Worm (Caenorhabditis elegans) whole organism, L4 larva: ENCODE measurements around the gene clec-185.

ENCODE experiments used
- F26F4.8 ChIP-seq: fragments of 200-800 bp; sonication (Bioruptor generic); conservative IDR thresholded peaks from 2 replicates; pipeline ENCODE4 v1.3.6; 2022; ENCODE audit warnings: missing genetic modification characterization, missing compliant biosample characterization
- F44E2.7 ChIP-seq: fragments of 200-800 bp; sonication (Bioruptor generic); IDR thresholded peaks from 2 replicates; pipeline ENCODE4 v2.1.2; 2022; ENCODE audit warnings: missing genetic modification characterization, missing compliant biosample characterization
- R02D3.7 ChIP-seq: fragments of 150-350 bp; sonication (generic microtip); optimal IDR thresholded peaks from 3 replicates; lab custom pipeline; 2014; ENCODE audit warnings: missing biosample characterization, missing genetic modification characterization
- T26A8.4 ChIP-seq: fragments of 200-800 bp; sonication (Bioruptor generic); IDR thresholded peaks from 2 replicates; pipeline ENCODE4 v1.3.6; 2022; ENCODE audit warnings: missing genetic modification characterization, missing compliant biosample characterization
- Y75B8A.6 ChIP-seq: fragments of 200-800 bp; sonication (Bioruptor generic); IDR thresholded peaks from 2 replicates; pipeline ENCODE4 v1.3.6; 2022; ENCODE audit warnings: missing genetic modification reagents, missing genetic modification characterization, missing compliant biosample characterization
- aha-1 ChIP-seq: fragments of 150-350 bp; peaks from one replicate; lab custom pipeline; 2014; ENCODE audit warnings: missing biosample characterization, missing genetic modification characterization
- ama-1 ChIP-seq: fragments of 150-350 bp; optimal IDR thresholded peaks from 2 replicates; lab custom pipeline; 2014; ENCODE audit warnings: inconsistent platforms, mixed read lengths
- attf-4 ChIP-seq: sonication (generic microtip); optimal IDR thresholded peaks from 3 replicates; lab custom pipeline; 2017; ENCODE audit warnings: missing biosample characterization, missing genetic modification characterization
- daf-12 ChIP-seq: fragments of 150-350 bp; optimal IDR thresholded peaks from 2 replicates; lab custom pipeline; 2014; ENCODE audit warnings: missing biosample characterization, missing genetic modification reagents, missing genetic modification characterization
- daf-19 ChIP-seq: fragments of 200-800 bp; sonication (Bioruptor generic); conservative IDR thresholded peaks from 2 replicates; pipeline ENCODE4 v1.3.6; 2022; ENCODE audit warnings: missing genetic modification characterization, missing compliant biosample characterization
- daf-8 ChIP-seq: fragments of 200-800 bp; sonication (Bioruptor generic); IDR thresholded peaks from 2 replicates; pipeline ENCODE4 v1.3.6; 2022; ENCODE audit warnings: missing genetic modification characterization, missing compliant biosample characterization
- dmd-8 ChIP-seq: fragments of 200-800 bp; sonication (Bioruptor generic); IDR thresholded peaks from 2 replicates; pipeline ENCODE4 v1.3.6; 2022; ENCODE audit warnings: missing genetic modification characterization, missing compliant biosample characterization
- dmd-9 ChIP-seq: fragments of 200-800 bp; sonication (Bioruptor generic); IDR thresholded peaks from 2 replicates; pipeline ENCODE4 v1.3.6; 2022; ENCODE audit warnings: missing genetic modification reagents, missing genetic modification characterization, missing compliant biosample characterization
- egl-27 ChIP-seq: sonication (generic microtip); optimal IDR thresholded peaks from 3 replicates; lab custom pipeline; 2017; ENCODE audit warnings: missing biosample characterization, missing genetic modification reagents, missing genetic modification characterization
- egl-43 ChIP-seq: fragments of 200-800 bp; sonication (Bioruptor generic); IDR thresholded peaks from 2 replicates; pipeline ENCODE4 v1.3.6; 2022; ENCODE audit warnings: missing genetic modification reagents, missing genetic modification characterization, missing compliant biosample characterization
- fkh-10 ChIP-seq: fragments of 150-350 bp; optimal IDR thresholded peaks from 2 replicates; lab custom pipeline; 2014; ENCODE audit warnings: missing biosample characterization, missing genetic modification reagents, missing genetic modification characterization
- gei-8 ChIP-seq: fragments of 200-800 bp; sonication (Bioruptor generic); optimal IDR thresholded peaks from 2 replicates; lab custom pipeline; 2018; ENCODE audit warnings: mild to moderate bottlenecking, missing genetic modification characterization, missing compliant biosample characterization
- hif-1 ChIP-seq, 2 experiments: sonication (generic microtip); optimal IDR thresholded peaks; 2 replicates each; lab custom pipeline; 2016 to 2017; ENCODE audit warnings: missing compliant biosample characterization in 2 of 2, missing genetic modification characterization in 2 of 2, missing genetic modification reagents in 2 of 2, missing genotype in 2 of 2, mild to moderate bottlenecking in 1 of 2
- hlh-11 ChIP-seq: fragments of 200-800 bp; sonication (Bioruptor generic); optimal IDR thresholded peaks from 2 replicates; lab custom pipeline; 2018; ENCODE audit warnings: mild to moderate bottlenecking, missing genetic modification characterization, missing compliant biosample characterization
- hlh-30 ChIP-seq: sonication (generic microtip); optimal IDR thresholded peaks from 2 replicates; lab custom pipeline; 2017; ENCODE audit warnings: antibody characterized with exemption, mild to moderate bottlenecking, missing genetic modification characterization, missing compliant biosample characterization; ENCODE audit not compliant: insufficient read depth
- jun-1 ChIP-seq: fragments of 150-350 bp; optimal IDR thresholded peaks from 2 replicates; lab custom pipeline; 2014; ENCODE audit warnings: missing biosample characterization, missing genetic modification reagents, missing genetic modification characterization
- lin-1 ChIP-seq: fragments of 200-800 bp; sonication (Bioruptor generic); IDR thresholded peaks from 2 replicates; pipeline ENCODE4 v1.3.6; 2022; ENCODE audit warnings: missing genetic modification reagents, missing genetic modification characterization, missing compliant biosample characterization
- lin-38 ChIP-seq: fragments of 200-800 bp; sonication (Bioruptor generic); IDR thresholded peaks from 2 replicates; pipeline ENCODE4 v1.3.6; 2022; ENCODE audit warnings: missing genetic modification reagents, missing genetic modification characterization, missing compliant biosample characterization
- lsy-2 ChIP-seq, 2 experiments: fragments of 150-350 bp in 1 of 2; sonication (generic microtip) in 1 of 2; optimal IDR thresholded peaks; 2 replicates each; lab custom pipeline; 2014 to 2017; ENCODE audit warnings: missing biosample characterization in 2 of 2, missing genetic modification characterization in 2 of 2
- madf-5 ChIP-seq, 2 experiments: fragments of 200-800 bp; sonication (Bioruptor generic); IDR thresholded peaks; 2 replicates each; pipeline ENCODE4 v1.3.6; 2022; ENCODE audit warnings: missing compliant biosample characterization in 2 of 2, missing genetic modification characterization in 2 of 2
- mdt-29 ChIP-seq: fragments of 200-800 bp; sonication (Bioruptor generic); IDR thresholded peaks from 2 replicates; pipeline ENCODE4 v1.3.6; 2022; ENCODE audit warnings: missing genetic modification reagents, missing genetic modification characterization, missing compliant biosample characterization
- mep-1 ChIP-seq: fragments of 150-350 bp; sonication (generic microtip); optimal IDR thresholded peaks from 3 replicates; lab custom pipeline; 2014; ENCODE audit warnings: missing biosample characterization, missing genetic modification characterization
- mxl-3 ChIP-seq: fragments of 200-800 bp; sonication (Bioruptor generic); optimal IDR thresholded peaks from 2 replicates; lab custom pipeline; 2018; ENCODE audit warnings: mild to moderate bottlenecking, missing genetic modification characterization, missing compliant biosample characterization
- nhr-102 ChIP-seq: sonication (generic microtip); optimal IDR thresholded peaks from 2 replicates; lab custom pipeline; 2016; ENCODE audit warnings: mild to moderate bottlenecking, missing genetic modification characterization, moderate library complexity, missing compliant biosample characterization
- nhr-111 ChIP-seq: fragments of 200-800 bp; sonication (Bioruptor generic); optimal IDR thresholded peaks from 2 replicates; lab custom pipeline; 2018; ENCODE audit warnings: mild to moderate bottlenecking, missing genetic modification characterization, missing compliant biosample characterization
- nhr-237 ChIP-seq: sonication (generic microtip); optimal IDR thresholded peaks from 2 replicates; lab custom pipeline; 2017; ENCODE audit warnings: missing biosample characterization, missing genetic modification characterization
- nhr-28 ChIP-seq: fragments of 150-350 bp; optimal IDR thresholded peaks from 2 replicates; lab custom pipeline; 2014; ENCODE audit warnings: missing biosample characterization, missing genetic modification characterization
- nhr-48 ChIP-seq: sonication (generic microtip); optimal IDR thresholded peaks from 2 replicates; lab custom pipeline; 2016; ENCODE audit warnings: mild to moderate bottlenecking, missing genetic modification characterization, missing compliant biosample characterization
- pha-4 ChIP-seq, 2 experiments: fragments of 150-350 bp in 1 of 2; fragments of 200-800 bp in 1 of 2; sonication (Bioruptor generic) in 1 of 2; IDR thresholded peaks in 1 of 2; optimal IDR thresholded peaks in 1 of 2; 2 replicates each; pipeline versions ENCODE4 v1.3.6 to Lab custom; 2014 to 2022; ENCODE audit warnings: missing genetic modification characterization in 2 of 2, missing genetic modification reagents in 2 of 2, missing biosample characterization in 1 of 2, missing compliant biosample characterization in 1 of 2
- pqm-1 ChIP-seq: sonication (generic microtip); optimal IDR thresholded peaks from 2 replicates; lab custom pipeline; 2017; ENCODE audit warnings: missing biosample characterization, missing genetic modification characterization
- rbr-2 ChIP-seq: sonication (generic microtip); optimal IDR thresholded peaks from 2 replicates; lab custom pipeline; 2016; ENCODE audit warnings: missing genotype, missing genetic modification characterization, missing compliant biosample characterization
- skn-1 ChIP-seq: fragments of 150-350 bp; optimal IDR thresholded peaks from 2 replicates; lab custom pipeline; 2014; ENCODE audit warnings: missing biosample characterization, missing genetic modification characterization
- snpc-1.2 ChIP-seq: fragments of 200-800 bp; sonication (Bioruptor generic); IDR thresholded peaks from 2 replicates; pipeline ENCODE4 v1.3.6; 2022; ENCODE audit warnings: missing genetic modification reagents, missing genetic modification characterization, missing compliant biosample characterization
- spr-3 ChIP-seq: fragments of 200-800 bp; sonication (Bioruptor generic); optimal IDR thresholded peaks from 2 replicates; lab custom pipeline; 2018; ENCODE audit warnings: mild to moderate bottlenecking, missing genetic modification characterization, missing compliant biosample characterization
- unc-130 ChIP-seq: sonication (generic microtip); optimal IDR thresholded peaks from 2 replicates; lab custom pipeline; 2016; ENCODE audit warnings: missing genetic modification reagents, missing genetic modification characterization, missing compliant biosample characterization
- unc-39 ChIP-seq: sonication (generic microtip); optimal IDR thresholded peaks from 2 replicates; lab custom pipeline; 2017; ENCODE audit warnings: missing biosample characterization, missing genetic modification characterization
- unc-62 ChIP-seq, 3 experiments: fragments of 150-350 bp in 1 of 3; sonication (generic microtip); optimal IDR thresholded peaks in 2 of 3; peaks in 1 of 3; 1 replicate in 1 of 3; 2 replicates in 2 of 3; lab custom pipeline; 2014 to 2017; ENCODE audit warnings: missing biosample characterization in 3 of 3, missing genetic modification characterization in 3 of 3, missing genetic modification reagents in 3 of 3, missing genotype in 1 of 3
- ztf-7 ChIP-seq: fragments of 150-350 bp; optimal IDR thresholded peaks from 2 replicates; lab custom pipeline; 2014; ENCODE audit warnings: missing biosample characterization, missing genetic modification characterization

Gene clec-185

DNA sequence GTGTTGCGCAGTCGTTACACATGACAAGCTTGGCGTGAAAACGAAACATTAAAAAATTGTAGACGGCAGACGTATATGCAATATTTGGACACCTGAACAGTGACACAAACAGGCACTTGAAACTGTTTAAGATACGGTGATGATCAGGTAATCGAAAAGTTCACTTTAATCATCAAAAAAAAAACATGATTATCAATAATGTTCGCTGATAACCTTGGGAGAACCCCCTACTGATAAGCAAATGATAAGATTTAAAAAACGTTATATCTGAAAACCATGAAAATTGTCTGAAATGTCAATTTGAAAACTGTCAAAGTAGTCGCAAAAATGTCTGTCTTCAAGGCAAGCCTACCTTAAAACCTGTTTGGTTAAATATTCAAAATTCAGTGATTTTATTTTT, 38.5 kb upstream of the clec-185 start (continued):
- no peak for TF ChIP-seq nhr-237 (tag; lab: Kevin White, UChicago)
- TF ChIP-seq lin-1 (GFP tag; lab: Robert Waterston, UW): peak; percentile 38; the same call in 1 of the 2 replicates
- no peak for TF ChIP-seq F44E2.7 (GFP tag; lab: Robert Waterston, UW)
- no peak for TF ChIP-seq attf-4 (tag; lab: Kevin White, UChicago)
- TF ChIP-seq egl-27: no peak

DNA sequence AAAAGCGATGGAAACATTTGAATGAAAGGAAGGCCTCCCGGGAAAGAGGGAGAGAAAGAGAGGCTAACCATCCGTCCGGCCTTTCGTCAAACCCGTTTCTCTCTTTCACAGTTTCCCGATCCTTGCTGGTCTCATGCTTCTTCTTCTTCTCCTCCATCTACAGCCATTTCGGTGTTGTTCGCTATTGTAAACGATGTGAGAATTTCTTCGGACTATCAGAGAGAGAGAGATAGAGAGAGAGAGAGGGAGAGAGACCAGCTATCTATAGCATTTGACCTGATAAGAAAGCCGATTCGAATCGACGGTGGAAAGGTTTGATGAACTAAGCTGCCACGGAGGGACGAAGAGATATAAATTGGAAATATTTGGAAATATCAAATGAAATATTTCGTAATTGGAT, 35.0 kb upstream of the clec-185 start:
- TF ChIP-seq mep-1 (tag; lab: Kevin White, UChicago): no peak
- TF ChIP-seq madf-5 (GFP tag; IDR thresholded peaks at IDR 0.05; lab: Robert Waterston, UW): no peak
- no peak for TF ChIP-seq fkh-10
- TF ChIP-seq R02D3.7: no peak
- no peak for TF ChIP-seq dmd-8 (GFP tag; lab: Robert Waterston, UW)
- no peak for TF ChIP-seq unc-130 (GFP tag; lab: Kevin White, UChicago)
- no peak for TF ChIP-seq jun-1
- TF ChIP-seq pha-4 (GFP tag; IDR thresholded peaks at IDR 0.05; lab: Robert Waterston, UW): no peak
- no peak for TF ChIP-seq pha-4 (tag; optimal IDR thresholded peaks at IDR 0.05; lab: Kevin White, UChicago)
- no peak for TF ChIP-seq Y75B8A.6 (GFP tag; lab: Robert Waterston, UW)
- no peak for TF ChIP-seq hif-1 (tag; optimal IDR thresholded peaks at IDR 0.05; lab: Kevin White, UChicago)
- no peak for TF ChIP-seq dmd-9
- no peak for TF ChIP-seq ama-1
- no peak for TF ChIP-seq ztf-7 (tag; lab: Kevin White, UChicago)
- TF ChIP-seq nhr-28 (tag; lab: Kevin White, UChicago): peak; percentile 32
- peak; percentile 40 for TF ChIP-seq hlh-11 (tag; lab: Kevin White, UChicago)
- TF ChIP-seq gei-8 (GFP tag; lab: Kevin White, UChicago): no peak
- TF ChIP-seq nhr-111: no peak
- no peak for TF ChIP-seq unc-62 (GFP tag; optimal IDR thresholded peaks at IDR 0.05 in 1 of 2; lab: Kevin White, UChicago)
- no peak for TF ChIP-seq unc-62 (tag; optimal IDR thresholded peaks at IDR 0.05; lab: Kevin White, UChicago)
- TF ChIP-seq lin-38 (GFP tag; lab: Robert Waterston, UW): no peak
- TF ChIP-seq snpc-1.2 (GFP tag; lab: Robert Waterston, UW): no peak
- peak; percentile 95 for TF ChIP-seq aha-1 (tag; lab: Kevin White, UChicago)
- TF ChIP-seq daf-12 (tag; lab: Kevin White, UChicago): no peak
- TF ChIP-seq unc-39 (tag; lab: Kevin White, UChicago): no peak
- TF ChIP-seq T26A8.4 (GFP tag; lab: Robert Waterston, UW): no peak
- TF ChIP-seq skn-1: no peak
- no peak for TF ChIP-seq mdt-29 (GFP tag; lab: Robert Waterston, UW)
- TF ChIP-seq daf-8 (GFP tag; lab: Robert Waterston, UW): no peak
- no peak for TF ChIP-seq egl-43 (GFP tag; lab: Robert Waterston, UW)
- TF ChIP-seq lsy-2 (tag; optimal IDR thresholded peaks at IDR 0.05; lab: Kevin White, UChicago): no peak
- no peak for TF ChIP-seq daf-19 (GFP tag; lab: Robert Waterston, UW)
- TF ChIP-seq hlh-30 (tag; lab: Kevin White, UChicago): peak; percentile 19
- no peak for TF ChIP-seq spr-3 (GFP tag; lab: Kevin White, UChicago)
- TF ChIP-seq F26F4.8 (GFP tag; lab: Robert Waterston, UW): no peak
- no peak for TF ChIP-seq rbr-2 (tag; lab: Kevin White, UChicago)
- TF ChIP-seq nhr-102 (tag; lab: Kevin White, UChicago): no peak
- no peak for TF ChIP-seq nhr-48 (tag; lab: Kevin White, UChicago)
- no peak for TF ChIP-seq pqm-1 (tag; lab: Kevin White, UChicago)
- peak; percentile 55 for TF ChIP-seq mxl-3
